Worm (Caenorhabditis elegans) whole organism, young adult: ENCODE measurements around the gene rmd-2.

Experiments used
- B0261.1 ChIP-seq: sonication (generic microtip); optimal IDR thresholded peaks from 2 replicates; lab custom pipeline; 2016; ENCODE audit warnings: mild to moderate bottlenecking, missing genetic modification characterization, moderate library complexity, missing compliant biosample characterization
- C17E4.6 ChIP-seq: fragments of 200-800 bp; sonication (Bioruptor generic); IDR thresholded peaks from 2 replicates; pipeline ENCODE4 v1.3.6; 2022; ENCODE audit warnings: missing genetic modification reagents, missing genetic modification characterization, missing compliant biosample characterization
- F10E7.11 ChIP-seq: sonication (generic microtip); optimal IDR thresholded peaks from 2 replicates; lab custom pipeline; 2017; ENCODE audit warnings: mild to moderate bottlenecking, missing genetic modification characterization, moderate library complexity, missing compliant biosample characterization
- F23B12.7 ChIP-seq: sonication (generic microtip); optimal IDR thresholded peaks from 2 replicates; lab custom pipeline; 2017; ENCODE audit warnings: missing genetic modification characterization, mild to moderate bottlenecking, missing compliant biosample characterization, antibody characterized with exemption, moderate library complexity; ENCODE audit not compliant: insufficient read depth
- F49E8.2 ChIP-seq: sonication (generic microtip); optimal IDR thresholded peaks from 3 replicates; lab custom pipeline; 2017; ENCODE audit warnings: missing genetic modification characterization, mild to moderate bottlenecking, missing compliant biosample characterization, antibody characterized with exemption, moderate library complexity; ENCODE audit not compliant: insufficient read depth
- F55B11.4 ChIP-seq: sonication (generic microtip); optimal IDR thresholded peaks from 2 replicates; lab custom pipeline; 2016; ENCODE audit warnings: missing compliant biosample characterization, missing genetic modification characterization, borderline replicate concordance; ENCODE audit not compliant: insufficient read depth
- F57A8.1 ChIP-seq: fragments of 200-800 bp; sonication (Bioruptor generic); optimal IDR thresholded peaks from 2 replicates; lab custom pipeline; 2018; ENCODE audit warnings: mild to moderate bottlenecking, missing genetic modification characterization, moderate library complexity, missing compliant biosample characterization
- T26A5.8 ChIP-seq: sonication (generic microtip); optimal IDR thresholded peaks from 2 replicates; lab custom pipeline; 2016; ENCODE audit warnings: missing genetic modification characterization, missing compliant biosample characterization
- Y56A3A.18 ChIP-seq: fragments of 200-800 bp; sonication (Bioruptor generic); IDR thresholded peaks from 2 replicates; pipeline ENCODE4 v1.3.6; 2022; ENCODE audit warnings: missing genetic modification reagents, missing genetic modification characterization, missing compliant biosample characterization
- aptf-2 ChIP-seq: fragments of 200-800 bp; sonication (Bioruptor generic); conservative IDR thresholded peaks from 2 replicates; pipeline ENCODE4 v1.3.6; 2022; ENCODE audit warnings: missing genetic modification reagents, missing genetic modification characterization, missing compliant biosample characterization
- attf-3 ChIP-seq: fragments of 200-800 bp; sonication (Bioruptor generic); conservative IDR thresholded peaks from 2 replicates; pipeline ENCODE4 v1.3.6; 2022; ENCODE audit warnings: missing genetic modification reagents, missing genetic modification characterization, missing compliant biosample characterization
- attf-6 ChIP-seq: fragments of 200-800 bp; sonication (Bioruptor generic); IDR thresholded peaks from 2 replicates; pipeline ENCODE4 v1.3.6; 2022; ENCODE audit warnings: missing genetic modification reagents, missing genetic modification characterization, missing compliant biosample characterization
- cebp-1 ChIP-seq, 2 experiments: fragments of 200-800 bp in 1 of 2; sonication (Bioruptor generic) in 1 of 2; sonication (generic microtip) in 1 of 2; IDR thresholded peaks in 1 of 2; optimal IDR thresholded peaks in 1 of 2; 2 replicates each; pipeline versions ENCODE4 v1.3.6 to Lab custom; 2017 to 2022; ENCODE audit warnings: missing compliant biosample characterization in 2 of 2, missing genetic modification characterization in 2 of 2, mild to moderate bottlenecking in 1 of 2, missing genetic modification reagents in 1 of 2, moderate library complexity in 1 of 2
- ceh-27 ChIP-seq: fragments of 200-800 bp; sonication (Bioruptor generic); optimal IDR thresholded peaks from 2 replicates; lab custom pipeline; 2018; ENCODE audit warnings: mild to moderate bottlenecking, missing genetic modification characterization, moderate library complexity, missing compliant biosample characterization
- ceh-58 ChIP-seq: fragments of 200-800 bp; sonication (Bioruptor generic); IDR thresholded peaks from 2 replicates; pipeline ENCODE4 v1.3.6; 2022; ENCODE audit warnings: missing genetic modification characterization, missing compliant biosample characterization
- dpff-1 ChIP-seq: sonication (generic microtip); optimal IDR thresholded peaks from 2 replicates; lab custom pipeline; 2017; ENCODE audit warnings: mild to moderate bottlenecking, missing genetic modification characterization, missing compliant biosample characterization
- dpl-1 ChIP-seq: fragments of 150-350 bp; optimal IDR thresholded peaks from 2 replicates; lab custom pipeline; 2014; ENCODE audit warnings: missing biosample characterization, missing genetic modification reagents, missing genetic modification characterization
- hlh-12 ChIP-seq: sonication (generic microtip); optimal IDR thresholded peaks from 2 replicates; lab custom pipeline; 2016; ENCODE audit warnings: missing genetic modification characterization, missing compliant biosample characterization
- hmg-1.2 ChIP-seq: fragments of 200-800 bp; sonication (Bioruptor generic); IDR thresholded peaks from 2 replicates; pipeline ENCODE4 v1.3.6; 2022; ENCODE audit warnings: missing genetic modification reagents, missing genetic modification characterization, missing compliant biosample characterization
- hrde-1 ChIP-seq: sonication (generic microtip); optimal IDR thresholded peaks from 2 replicates; lab custom pipeline; 2016; ENCODE audit warnings: missing genetic modification characterization, mild to moderate bottlenecking, missing compliant biosample characterization, moderate library complexity, missing genotype, missing genetic modification reagents, borderline replicate concordance
- hsf-1 ChIP-seq: fragments of 200-800 bp; sonication (Bioruptor generic); IDR thresholded peaks from 2 replicates; pipeline ENCODE4 v1.3.6; 2022; ENCODE audit warnings: missing genetic modification reagents, missing genetic modification characterization, missing compliant biosample characterization
- let-607 ChIP-seq, 2 experiments: fragments of 200-800 bp in 1 of 2; sonication (Bioruptor generic) in 1 of 2; sonication (generic microtip) in 1 of 2; optimal IDR thresholded peaks; 2 replicates each; lab custom pipeline; 2016 to 2018; ENCODE audit warnings: mild to moderate bottlenecking in 2 of 2, missing compliant biosample characterization in 2 of 2, missing genetic modification characterization in 2 of 2, moderate library complexity in 2 of 2, missing genotype in 1 of 2
- lin-35 ChIP-seq, 3 experiments: fragments of 150-350 bp in 2 of 3; sonication (generic microtip) in 1 of 3; optimal IDR thresholded peaks; 2 replicates each; lab custom pipeline; 2014 to 2018; ENCODE audit warnings: missing biosample characterization in 3 of 3, missing genetic modification characterization in 3 of 3, missing genetic modification reagents in 3 of 3
- madf-3 ChIP-seq: fragments of 200-800 bp; sonication (Bioruptor generic); IDR thresholded peaks from 2 replicates; pipeline ENCODE4 v1.3.6; 2022; ENCODE audit warnings: missing genetic modification reagents, missing genetic modification characterization, missing compliant biosample characterization
- mcd-1 ChIP-seq: fragments of 200-800 bp; sonication (Bioruptor generic); IDR thresholded peaks from 2 replicates; pipeline ENCODE4 v1.3.6; 2022; ENCODE audit warnings: missing genetic modification reagents, missing genetic modification characterization, missing compliant biosample characterization
- mel-28 ChIP-seq: sonication (generic microtip); optimal IDR thresholded peaks from 2 replicates; lab custom pipeline; 2016; ENCODE audit warnings: borderline replicate concordance, mild to moderate bottlenecking, missing genetic modification characterization, missing compliant biosample characterization
- mxl-1 ChIP-seq: sonication (generic microtip); optimal IDR thresholded peaks from 2 replicates; lab custom pipeline; 2016; ENCODE audit warnings: missing genetic modification characterization, missing compliant biosample characterization
- nfya-1 ChIP-seq: sonication (generic microtip); optimal IDR thresholded peaks from 2 replicates; lab custom pipeline; 2017; ENCODE audit warnings: antibody characterized with exemption, missing compliant biosample characterization, missing genetic modification characterization, borderline replicate concordance; ENCODE audit not compliant: insufficient read depth
- nfyb-1 ChIP-seq: fragments of 200-800 bp; sonication (Bioruptor generic); IDR thresholded peaks from 2 replicates; pipeline ENCODE4 v1.3.6; 2022; ENCODE audit warnings: missing genetic modification reagents, missing genetic modification characterization, missing compliant biosample characterization
- nhr-179 ChIP-seq: sonication (generic microtip); optimal IDR thresholded peaks from 2 replicates; lab custom pipeline; 2016; ENCODE audit warnings: mild to moderate bottlenecking, missing genetic modification characterization, missing compliant biosample characterization
- nhr-27 ChIP-seq: fragments of 200-800 bp; sonication (Bioruptor generic); optimal IDR thresholded peaks from 2 replicates; lab custom pipeline; 2018; ENCODE audit warnings: mild to moderate bottlenecking, missing genetic modification characterization, moderate library complexity, missing compliant biosample characterization
- nhr-80 ChIP-seq: sonication (generic microtip); optimal IDR thresholded peaks from 2 replicates; lab custom pipeline; 2016; ENCODE audit warnings: missing genetic modification characterization, missing compliant biosample characterization
- rec-8 ChIP-seq, 2 experiments: sonication (generic microtip); optimal IDR thresholded peaks; 2 replicates each; lab custom pipeline; 2016; ENCODE audit warnings: mild to moderate bottlenecking in 2 of 2, missing genetic modification characterization in 2 of 2, missing genetic modification reagents in 2 of 2, missing genotype in 2 of 2, missing biosample characterization in 1 of 2, missing compliant biosample characterization in 1 of 2, moderate library complexity in 1 of 2
- rpc-1 ChIP-seq, 2 experiments: fragments of 150-350 bp in 1 of 2; sonication (generic microtip) in 1 of 2; optimal IDR thresholded peaks; 2 replicates each; lab custom pipeline; 2014 to 2018; ENCODE audit warnings: missing biosample characterization in 1 of 2, missing genetic modification characterization in 1 of 2, missing genetic modification reagents in 1 of 2, missing genotype in 1 of 2
- sea-2 ChIP-seq: fragments of 200-800 bp; sonication (Bioruptor generic); IDR thresholded peaks from 2 replicates; pipeline ENCODE4 v1.3.6; 2022; ENCODE audit warnings: missing genetic modification characterization, missing compliant biosample characterization
- snpc-1.1 ChIP-seq: sonication (generic microtip); optimal IDR thresholded peaks from 2 replicates; lab custom pipeline; 2017; ENCODE audit warnings: missing genetic modification characterization, mild to moderate bottlenecking, missing compliant biosample characterization, antibody characterized with exemption, moderate library complexity, missing genotype, missing genetic modification reagents; ENCODE audit not compliant: insufficient read depth
- snpc-4 ChIP-seq, 5 experiments: fragments of 150-350 bp in 1 of 5; sonication (generic microtip) in 4 of 5; optimal IDR thresholded peaks; 2 replicates each; lab custom pipeline; 2014 to 2018; ENCODE audit warnings: missing genetic modification characterization in 5 of 5, missing biosample characterization in 3 of 5, antibody characterized with exemption in 2 of 5, mild to moderate bottlenecking in 2 of 5, missing compliant biosample characterization in 2 of 5, missing genotype in 2 of 5, moderate library complexity in 2 of 5, missing genetic modification reagents in 1 of 5
- tlf-1 ChIP-seq: fragments of 200-800 bp; sonication (Bioruptor generic); optimal IDR thresholded peaks from 2 replicates; lab custom pipeline; 2018; ENCODE audit warnings: mild to moderate bottlenecking, missing genetic modification characterization, missing compliant biosample characterization
- unc-130 ChIP-seq: sonication (generic microtip); optimal IDR thresholded peaks from 2 replicates; lab custom pipeline; 2016; ENCODE audit warnings: missing genetic modification reagents, missing genetic modification characterization, missing compliant biosample characterization
- unc-62 ChIP-seq: fragments of 150-350 bp; optimal IDR thresholded peaks from 2 replicates; lab custom pipeline; 2014; ENCODE audit warnings: missing biosample characterization, missing genetic modification reagents, missing genetic modification characterization
- zim-3 ChIP-seq: sonication (generic microtip); optimal IDR thresholded peaks from 2 replicates; lab custom pipeline; 2017; ENCODE audit warnings: mild to moderate bottlenecking, missing genetic modification characterization, moderate library complexity, missing compliant biosample characterization
- ztf-26 ChIP-seq: sonication (generic microtip); optimal IDR thresholded peaks from 2 replicates; lab custom pipeline; 2017; ENCODE audit warnings: missing genetic modification characterization, missing compliant biosample characterization
- ztf-28 ChIP-seq: fragments of 200-800 bp; sonication (Bioruptor generic); IDR thresholded peaks from 2 replicates; pipeline ENCODE4 v1.3.6; 2022; ENCODE audit warnings: missing genetic modification reagents, missing genetic modification characterization, missing compliant biosample characterization

rmd-2 gene

DNA sequence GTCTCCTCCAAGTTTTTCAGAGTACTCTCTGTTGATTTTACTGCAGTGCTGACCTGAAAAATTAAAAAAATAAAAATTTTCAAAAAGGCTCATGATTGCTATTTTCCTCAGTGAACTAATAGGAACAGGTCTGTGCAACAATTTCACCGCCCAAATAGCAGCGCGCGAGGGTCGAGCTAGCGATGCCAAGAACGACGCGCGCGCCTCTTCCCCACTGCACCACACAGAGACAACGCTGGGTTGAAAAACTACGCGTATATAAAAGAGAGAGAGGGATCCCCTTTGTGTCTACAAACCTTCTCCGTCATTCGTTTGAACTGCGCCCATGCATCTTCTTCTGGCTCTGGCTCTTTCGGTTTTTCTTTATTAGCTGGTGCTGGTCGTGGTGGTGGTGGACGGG, 16.0 kb downstream of the rmd-2 start (continued):
- TF ChIP-seq attf-3 (peak; percentile 43), cebp-1 (GFP tag; IDR thresholded peaks at IDR 0.05; lab: Robert Waterston, UW) (no peak), cebp-1 (tag; optimal IDR thresholded peaks at IDR 0.05; lab: Kevin White, UChicago) (peak; percentile 83), Y56A3A.18 (GFP tag; lab: Robert Waterston, UW) (peak; percentile 93), F23B12.7 (tag; lab: Kevin White, UChicago) (peak; percentile 94), hlh-12 (tag; lab: Kevin White, UChicago) (peak; percentile 74), F57A8.1 (GFP tag; lab: Kevin White, UChicago) (peak; percentile 98), F49E8.2 (tag; lab: Kevin White, UChicago) (peak; percentile 71), ceh-27 (GFP tag; lab: Kevin White, UChicago) (peak; percentile 78), ztf-28 (GFP tag; lab: Robert Waterston, UW) (peak; percentile 92), rec-8 (tag; optimal IDR thresholded peaks at IDR 0.05; lab: Kevin White, UChicago) (peak; percentile 88 to 96), snpc-4 (GFP tag; optimal IDR thresholded peaks at IDR 0.05; lab: Kevin White, UChicago) (peak; percentile 87), snpc-4 (tag; optimal IDR thresholded peaks at IDR 0.05; lab: Kevin White, UChicago) (peak in 3 of 4 experiments; percentile 72 to 78 (median 74)), madf-3 (GFP tag; lab: Robert Waterston, UW) (peak; percentile 83), T26A5.8 (tag; lab: Kevin White, UChicago) (peak; percentile 81), hmg-1.2 (GFP tag; lab: Robert Waterston, UW) (peak; percentile 78), rpc-1 (optimal IDR thresholded peaks at IDR 0.05; lab: Kevin White, UChicago) (peak; percentile 99), rpc-1 (tag; optimal IDR thresholded peaks at IDR 0.05; lab: Kevin White, UChicago) (peak; percentile 99), ztf-26 (peak; percentile 75), hsf-1 (GFP tag; lab: Robert Waterston, UW) (peak; percentile 76), ceh-58 (GFP tag; lab: Robert Waterston, UW) (peak; percentile 95; the same call in 1 of the 2 replicates), unc-130 (GFP tag; lab: Kevin White, UChicago) (peak; percentile 76), sea-2 (GFP tag; lab: Robert Waterston, UW) (peak; percentile 74; the same call in 1 of the 2 replicates), lin-35 (GFP tag; optimal IDR thresholded peaks at IDR 0.05; lab: Kevin White, UChicago) (peak in 2 of 3 experiments; percentile 35 to 70), nfyb-1 (GFP tag; lab: Robert Waterston, UW) (peak; percentile 93), mcd-1 (GFP tag; lab: Robert Waterston, UW) (peak; percentile 81), snpc-1.1 (peak; percentile 65), let-607 (tag; optimal IDR thresholded peaks at IDR 0.05; lab: Kevin White, UChicago) (peak; percentile 62 to 73), C17E4.6 (GFP tag; lab: Robert Waterston, UW) (peak; percentile 72; the same call in 1 of the 2 replicates), nhr-27 (tag; lab: Kevin White, UChicago) (peak; percentile 57), mxl-1 (peak; percentile 98), aptf-2 (0 out of 2 replicates have a peak, but pooled peaks have one; percentile 44), B0261.1 (tag; lab: Kevin White, UChicago) (peak; percentile 96), dpl-1 (GFP tag; lab: Kevin White, UChicago) (no peak), nhr-80 (tag; lab: Kevin White, UChicago) (peak; percentile 56), zim-3 (tag; lab: Kevin White, UChicago) (peak; percentile 94), F55B11.4 (tag; lab: Kevin White, UChicago) (no peak), nfya-1 (tag; lab: Kevin White, UChicago) (no peak), unc-62 (no peak), hrde-1 (tag; lab: Kevin White, UChicago) (peak; percentile 86), mel-28 (tag; lab: Kevin White, UChicago) (peak; percentile 45), dpff-1 (tag; lab: Kevin White, UChicago) (peak; percentile 42), attf-6 (GFP tag; lab: Robert Waterston, UW) (peak; percentile 40; the same call in 1 of the 2 replicates), tlf-1 (GFP tag; lab: Kevin White, UChicago) (peak; percentile 85), nhr-179 (peak; percentile 69), F10E7.11 (tag; lab: Kevin White, UChicago) (peak; percentile 84)
